Fruit fly (Drosophila melanogaster) whole organism, embryonic: ENCODE measurements around the gene CG9903.
A peak's percentile ranks its signal among the peaks of the same experiment; 100 is the strongest.

ENCODE experiments used
- Abd-B ChIP-seq: fragments of 200-800 bp; sonication (Bioruptor generic); optimal IDR thresholded peaks from 2 replicates; lab custom pipeline; 2018; ENCODE audit warnings: missing biosample characterization, mild to moderate bottlenecking, missing genetic modification characterization, moderate library complexity
- Aef1 ChIP-seq: fragments of 200-800 bp; sonication (Bioruptor generic); IDR thresholded peaks from 3 replicates; pipeline ENCODE4 v1.3.6; 2022; ENCODE audit warnings: missing biosample characterization, missing genetic modification characterization
- Blimp-1 ChIP-seq: fragments of 200-800 bp; sonication (Bioruptor generic); optimal IDR thresholded peaks from 3 replicates; lab custom pipeline; 2018; ENCODE audit warnings: missing biosample characterization, missing genetic modification characterization, mild to moderate bottlenecking, moderate library complexity, missing genetic modification reagents
- Bteb2 ChIP-seq: fragments of 200-800 bp; sonication (Bioruptor generic); optimal IDR thresholded peaks from 2 replicates; lab custom pipeline; 2016; ENCODE audit warnings: missing biosample characterization, missing genetic modification characterization
- CG10209 ChIP-seq: fragments of 200-800 bp; sonication (Bioruptor generic); optimal IDR thresholded peaks from 3 replicates; lab custom pipeline; 2017; ENCODE audit warnings: missing biosample characterization, mild to moderate bottlenecking, missing genetic modification characterization, missing genetic modification reagents
- CG10274 ChIP-seq: fragments of 200-800 bp; sonication (Bioruptor generic); optimal IDR thresholded peaks from 3 replicates; lab custom pipeline; 2017; ENCODE audit warnings: missing biosample characterization, mild to moderate bottlenecking, missing genetic modification characterization
- CG10321 ChIP-seq: fragments of 200-800 bp; sonication (Bioruptor generic); IDR thresholded peaks from 2 replicates; pipeline ENCODE4 v1.3.6; 2022; ENCODE audit warnings: missing biosample characterization, missing genetic modification characterization
- CG11504 ChIP-seq: fragments of 200-800 bp; sonication (Bioruptor generic); optimal IDR thresholded peaks from 3 replicates; lab custom pipeline; 2019; ENCODE audit warnings: missing biosample characterization, mild to moderate bottlenecking, missing genetic modification characterization, moderate library complexity
- CG12104 ChIP-seq: fragments of 200-800 bp; sonication (Bioruptor generic); optimal IDR thresholded peaks from 3 replicates; lab custom pipeline; 2016; ENCODE audit warnings: missing biosample characterization, missing genetic modification characterization
- CG12942 ChIP-seq: fragments of 200-800 bp; sonication (Bioruptor generic); optimal IDR thresholded peaks from 3 replicates; lab custom pipeline; 2016; ENCODE audit warnings: missing biosample characterization, missing genetic modification characterization
- CG14965 ChIP-seq: fragments of 200-800 bp; sonication (Bioruptor generic); optimal IDR thresholded peaks from 2 replicates; lab custom pipeline; 2016; ENCODE audit warnings: missing biosample characterization, missing genetic modification characterization, borderline replicate concordance
- CG17385 ChIP-seq: fragments of 200-800 bp; sonication (Bioruptor generic); optimal IDR thresholded peaks from 3 replicates; lab custom pipeline; 2018; ENCODE audit warnings: missing biosample characterization, mild to moderate bottlenecking, missing genetic modification characterization
- CG17612 ChIP-seq: fragments of 200-800 bp; sonication (Bioruptor generic); IDR thresholded peaks from 2 replicates; pipeline ENCODE4 v1.3.6; 2022; ENCODE audit warnings: missing biosample characterization, missing genetic modification characterization
- CG2120 ChIP-seq: fragments of 200-800 bp; sonication (Bioruptor generic); optimal IDR thresholded peaks from 3 replicates; lab custom pipeline; 2016; ENCODE audit warnings: missing biosample characterization, missing genetic modification characterization
- CG32532 ChIP-seq: fragments of 200-800 bp; sonication (Bioruptor generic); IDR thresholded peaks from 2 replicates; pipeline ENCODE4 v1.3.6; 2022; ENCODE audit warnings: missing biosample characterization, missing genetic modification characterization
- CG4617 ChIP-seq: fragments of 200-800 bp; sonication (Bioruptor generic); optimal IDR thresholded peaks from 3 replicates; lab custom pipeline; 2016; ENCODE audit warnings: missing biosample characterization, missing genetic modification characterization, borderline replicate concordance
- CG6654 ChIP-seq: fragments of 200-800 bp; sonication (Bioruptor generic); optimal IDR thresholded peaks from 2 replicates; lab custom pipeline; 2017; ENCODE audit warnings: missing biosample characterization, mild to moderate bottlenecking, missing genetic modification characterization
- CG8944 ChIP-seq: fragments of 200-800 bp; sonication (Bioruptor generic); optimal IDR thresholded peaks from 3 replicates; lab custom pipeline; 2016; ENCODE audit warnings: missing biosample characterization, missing genetic modification characterization
- CoRest ChIP-seq: fragments of 200-800 bp; sonication (Bioruptor generic); optimal IDR thresholded peaks from 3 replicates; lab custom pipeline; 2018; ENCODE audit warnings: missing biosample characterization, mild to moderate bottlenecking, missing genetic modification characterization, moderate library complexity
- Deaf1 ChIP-seq: fragments of 200-800 bp; optimal IDR thresholded peaks from 3 replicates; lab custom pipeline; 2019; ENCODE audit warnings: missing biosample characterization, mild to moderate bottlenecking, missing genetic modification characterization, moderate library complexity
- Elba2 ChIP-seq: fragments of 200-800 bp; sonication (Bioruptor generic); optimal IDR thresholded peaks from 3 replicates; lab custom pipeline; 2016; ENCODE audit warnings: missing biosample characterization, missing genetic modification characterization
- Fer2 ChIP-seq: fragments of 200-800 bp; sonication (Bioruptor generic); optimal IDR thresholded peaks from 2 replicates; lab custom pipeline; 2018; ENCODE audit warnings: missing biosample characterization, mild to moderate bottlenecking, missing genetic modification characterization, moderate library complexity
- Nf-YA ChIP-seq: fragments of 200-800 bp; sonication (Bioruptor generic); IDR thresholded peaks from 2 replicates; pipeline ENCODE4 v1.3.6; 2022; ENCODE audit warnings: missing biosample characterization, missing genetic modification characterization
- Sin3A ChIP-seq: fragments of >200 bp; optimal IDR thresholded peaks from 2 replicates; lab custom pipeline; 2018
- Sox100B ChIP-seq: fragments of 200-800 bp; sonication (Bioruptor generic); optimal IDR thresholded peaks from 3 replicates; lab custom pipeline; 2018; ENCODE audit warnings: missing biosample characterization, mild to moderate bottlenecking, missing genetic modification characterization
- Sry-δ ChIP-seq: fragments of 200-800 bp; sonication (Bioruptor generic); optimal IDR thresholded peaks from 2 replicates; lab custom pipeline; 2016; ENCODE audit warnings: missing biosample characterization, missing genetic modification characterization
- Trl ChIP-seq, 3 experiments: fragments of >200 bp in 2 of 3; fragments of 200-800 bp in 1 of 3; sonication (Bioruptor generic) in 1 of 3; optimal IDR thresholded peaks; 2 replicates in 1 of 3; 3 replicates in 2 of 3; lab custom pipeline; 2016 to 2017; ENCODE audit warnings: missing biosample characterization in 1 of 3, missing genetic modification characterization in 1 of 3
- aop ChIP-seq: fragments of 200-800 bp; sonication (Bioruptor generic); IDR thresholded peaks from 2 replicates; pipeline ENCODE4 v1.3.6; 2022; ENCODE audit warnings: missing biosample characterization, missing genetic modification characterization
- bab2 ChIP-seq: fragments of 200-800 bp; sonication (Bioruptor generic); optimal IDR thresholded peaks from 2 replicates; lab custom pipeline; 2016; ENCODE audit warnings: missing biosample characterization, missing genetic modification characterization
- bbx ChIP-seq: fragments of 200-800 bp; sonication (Bioruptor generic); IDR thresholded peaks from 2 replicates; pipeline ENCODE4 v1.3.6; 2022; ENCODE audit warnings: missing biosample characterization, missing genetic modification characterization; ENCODE audit not compliant: partially characterized antibody
- bowl ChIP-seq: fragments of 200-800 bp; sonication (Bioruptor generic); IDR thresholded peaks from 2 replicates; pipeline ENCODE4 v1.3.6; 2022; ENCODE audit warnings: missing biosample characterization, missing genetic modification characterization
- dmrt11E ChIP-seq: fragments of 200-800 bp; sonication (Bioruptor generic); optimal IDR thresholded peaks from 3 replicates; lab custom pipeline; 2018; ENCODE audit warnings: missing biosample characterization, mild to moderate bottlenecking, missing genetic modification characterization, moderate library complexity
- dmrt99B ChIP-seq: fragments of 200-800 bp; sonication (Bioruptor generic); optimal IDR thresholded peaks from 2 replicates; lab custom pipeline; 2018; ENCODE audit warnings: missing biosample characterization, mild to moderate bottlenecking, missing genetic modification characterization, moderate library complexity
- dysf ChIP-seq: fragments of 200-800 bp; sonication (Bioruptor generic); IDR thresholded peaks from 3 replicates; pipeline ENCODE4 v1.3.6; 2022; ENCODE audit warnings: missing biosample characterization, missing genetic modification characterization
- exex ChIP-seq: fragments of 200-800 bp; sonication (Bioruptor generic); optimal IDR thresholded peaks from 4 replicates; lab custom pipeline; 2018; ENCODE audit warnings: missing biosample characterization, mild to moderate bottlenecking, missing genetic modification characterization, moderate library complexity
- gcm ChIP-seq: fragments of 200-800 bp; sonication (Bioruptor generic); optimal IDR thresholded peaks from 2 replicates; lab custom pipeline; 2019; ENCODE audit warnings: missing biosample characterization, mild to moderate bottlenecking, missing genetic modification characterization, moderate library complexity
- hkb ChIP-seq, 2 experiments: fragments of 200-800 bp in 1 of 2; fragments of >200 bp in 1 of 2; sonication (Bioruptor generic) in 1 of 2; IDR thresholded peaks in 1 of 2; optimal IDR thresholded peaks in 1 of 2; 2 replicates each; pipeline versions ENCODE4 v1.3.6 to Lab custom; 2017 to 2022; ENCODE audit warnings: missing biosample characterization in 1 of 2, missing genetic modification characterization in 1 of 2
- insv ChIP-seq, 2 experiments: fragments of 200-800 bp; sonication (Bioruptor generic); optimal IDR thresholded peaks; 3 replicates each; lab custom pipeline; 2016 to 2018; ENCODE audit warnings: missing biosample characterization in 2 of 2, missing genetic modification characterization in 2 of 2
- lbe ChIP-seq: fragments of 200-800 bp; sonication (Bioruptor generic); optimal IDR thresholded peaks from 2 replicates; lab custom pipeline; 2016; ENCODE audit warnings: missing biosample characterization, mild to moderate bottlenecking, missing genetic modification characterization
- luna ChIP-seq: fragments of 200-800 bp; sonication (Bioruptor generic); optimal IDR thresholded peaks from 2 replicates; lab custom pipeline; 2016; ENCODE audit warnings: missing biosample characterization, missing genetic modification characterization
- nom ChIP-seq: fragments of 200-800 bp; sonication (Bioruptor generic); optimal IDR thresholded peaks from 2 replicates; lab custom pipeline; 2017; ENCODE audit warnings: missing biosample characterization, missing genetic modification characterization, mild to moderate bottlenecking, moderate library complexity, missing genetic modification reagents
- repo ChIP-seq: fragments of 200-800 bp; sonication (Bioruptor generic); optimal IDR thresholded peaks from 2 replicates; lab custom pipeline; 2016; ENCODE audit warnings: missing biosample characterization, missing genetic modification characterization
- rib ChIP-seq: fragments of 200-800 bp; sonication (Bioruptor generic); IDR thresholded peaks from 2 replicates; pipeline ENCODE4 v1.3.6; 2022; ENCODE audit warnings: missing biosample characterization, missing genetic modification characterization
- run ChIP-seq: fragments of 200-800 bp; sonication (Bioruptor generic); optimal IDR thresholded peaks from 3 replicates; lab custom pipeline; 2018; ENCODE audit warnings: missing biosample characterization, mild to moderate bottlenecking, missing genetic modification characterization
- sc ChIP-seq, 3 experiments: fragments of >200 bp in 2 of 3; fragments of 200-800 bp in 1 of 3; sonication (Bioruptor generic) in 1 of 3; optimal IDR thresholded peaks; 2 replicates in 2 of 3; 3 replicates in 1 of 3; lab custom pipeline; 2017; ENCODE audit warnings: mild to moderate bottlenecking in 1 of 3, missing biosample characterization in 1 of 3, missing genetic modification characterization in 1 of 3, missing genetic modification reagents in 1 of 3
- scrt ChIP-seq: fragments of 200-800 bp; sonication (Bioruptor generic); optimal IDR thresholded peaks from 2 replicates; lab custom pipeline; 2018; ENCODE audit warnings: missing biosample characterization, mild to moderate bottlenecking, missing genetic modification characterization, moderate library complexity
- ssp ChIP-seq: fragments of 200-800 bp; sonication (Bioruptor generic); IDR thresholded peaks from 2 replicates; pipeline ENCODE4 v1.3.6; 2022; ENCODE audit warnings: missing biosample characterization, missing genetic modification characterization
- stwl ChIP-seq: fragments of 200-800 bp; sonication (Bioruptor generic); optimal IDR thresholded peaks from 3 replicates; lab custom pipeline; 2018; ENCODE audit warnings: missing biosample characterization, mild to moderate bottlenecking, missing genetic modification characterization, moderate library complexity
- sug ChIP-seq: fragments of 200-800 bp; optimal IDR thresholded peaks from 2 replicates; lab custom pipeline; 2019; ENCODE audit warnings: missing biosample characterization, mild to moderate bottlenecking, missing genetic modification characterization, moderate library complexity
- vnd ChIP-seq: fragments of 200-800 bp; sonication (Bioruptor generic); IDR thresholded peaks from 3 replicates; pipeline ENCODE4 v1.3.6; 2022; ENCODE audit warnings: missing biosample characterization, missing genetic modification characterization; ENCODE audit not compliant: partially characterized antibody

Gene CG9903

DNA sequence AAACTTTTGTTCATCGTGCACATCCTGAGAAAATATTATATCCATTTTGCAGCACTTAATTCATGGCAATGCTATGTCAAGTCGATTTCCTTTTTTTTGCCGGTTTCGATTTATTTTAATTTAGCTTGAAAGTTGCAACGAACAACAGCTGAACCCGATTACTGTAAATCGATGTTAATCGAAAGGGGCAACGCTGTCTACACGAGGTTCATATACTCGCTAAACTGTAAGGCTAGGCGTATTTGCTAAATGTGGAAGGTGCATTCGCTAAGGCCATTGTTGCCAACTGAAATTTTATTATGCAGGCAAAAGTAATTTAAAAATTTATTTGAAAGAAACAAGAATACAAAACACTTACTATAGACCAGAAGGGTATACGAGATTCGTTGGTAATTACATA, 6.7 kb upstream of the CG9903 start, which contains the start of gene CG9902 (continued):
- TF ChIP-seq scrt, result no peak
- no peak for TF ChIP-seq Bteb2 (GFP tag; lab: Kevin White, UChicago)
- peak; percentile 53 for TF ChIP-seq CoRest
- TF ChIP-seq dmrt11E (tag; lab: Kevin White, UChicago), result no peak
- no peak for TF ChIP-seq CG32532 (GFP tag; lab: Robert Waterston, UW)
- no peak for TF ChIP-seq Aef1 (GFP tag; lab: Robert Waterston, UW)
- peak; percentile 28 for TF ChIP-seq sug (tag; lab: Kevin White, UChicago)
- no peak for TF ChIP-seq CG17612 (GFP tag; lab: Robert Waterston, UW)
- TF ChIP-seq insv (GFP tag; optimal IDR thresholded peaks at IDR 0.05; lab: Kevin White, UChicago), result peak in 1 of 2 experiments; percentile 51
- TF ChIP-seq gcm (GFP tag; lab: Kevin White, UChicago), result no peak
- TF ChIP-seq lbe (GFP tag; lab: Kevin White, UChicago), result no peak
- no peak for TF ChIP-seq Elba2
- TF ChIP-seq CG12942, result no peak
- TF ChIP-seq bab2 (GFP tag; lab: Kevin White, UChicago), result peak; percentile 1
- no peak for TF ChIP-seq Sox100B (GFP tag; lab: Kevin White, UChicago)
- TF ChIP-seq CG10209 (GFP tag; lab: Kevin White, UChicago), result no peak
- no peak for TF ChIP-seq rib (GFP tag; lab: Robert Waterston, UW)
- no peak for TF ChIP-seq luna (GFP tag; lab: Kevin White, UChicago)
- TF ChIP-seq sc (optimal IDR thresholded peaks at IDR 0.05; lab: Kevin White, UChicago), result no peak
- TF ChIP-seq sc (GFP tag; optimal IDR thresholded peaks at IDR 0.05; lab: Kevin White, UChicago), result no peak
- peak; percentile 85 for TF ChIP-seq bbx
- TF ChIP-seq dysf (GFP tag; lab: Robert Waterston, UW), result no peak
- no peak for TF ChIP-seq repo (GFP tag; lab: Kevin White, UChicago)
- peak; percentile 90 for TF ChIP-seq stwl (tag; lab: Kevin White, UChicago)
- peak; percentile 4 for TF ChIP-seq CG4617 (GFP tag; lab: Kevin White, UChicago)
- TF ChIP-seq run (tag; lab: Kevin White, UChicago), result no peak
- no peak for TF ChIP-seq Nf-YA (GFP tag; lab: Robert Waterston, UW)
- TF ChIP-seq CG17385 (GFP tag; lab: Kevin White, UChicago), result no peak
- TF ChIP-seq CG14965 (GFP tag; lab: Kevin White, UChicago), result no peak
- no peak for TF ChIP-seq nom (GFP tag; lab: Kevin White, UChicago)
- no peak for TF ChIP-seq Abd-B (GFP tag; lab: Kevin White, UChicago)
- no peak for TF ChIP-seq CG10321
- no peak for TF ChIP-seq ssp (GFP tag; lab: Robert Waterston, UW)
- TF ChIP-seq Fer2 (tag; lab: Kevin White, UChicago), result no peak
- no peak for TF ChIP-seq Blimp-1 (GFP tag; lab: Kevin White, UChicago)
- TF ChIP-seq CG12104, result no peak
- no peak for TF ChIP-seq aop (GFP tag; lab: Robert Waterston, UW)
- TF ChIP-seq CG11504 (tag; lab: Kevin White, UChicago), result no peak
- TF ChIP-seq bowl (GFP tag; lab: Robert Waterston, UW), result no peak
- TF ChIP-seq CG6654 (GFP tag; lab: Kevin White, UChicago), result no peak
- peak; percentile 34 for TF ChIP-seq CG2120
- no peak for TF ChIP-seq Trl (optimal IDR thresholded peaks at IDR 0.05; lab: Kevin White, UChicago)
- TF ChIP-seq Trl (GFP tag; optimal IDR thresholded peaks at IDR 0.05; lab: Kevin White, UChicago), result no peak
- peak; percentile 61; the same call in 2 of the 3 replicates for TF ChIP-seq vnd (GFP tag; lab: Robert Waterston, UW)
- TF ChIP-seq CG8944 (GFP tag; lab: Kevin White, UChicago), result no peak
- peak; percentile 10 for TF ChIP-seq exex (tag; lab: Kevin White, UChicago)
- TF ChIP-seq hkb (optimal IDR thresholded peaks at IDR 0.05; lab: Kevin White, UChicago), result no peak
- no peak for TF ChIP-seq hkb (GFP tag; IDR thresholded peaks at IDR 0.05; lab: Robert Waterston, UW)
- TF ChIP-seq Sin3A (lab: Kevin White, UChicago), result peak; percentile 2
- peak; percentile 82 for TF ChIP-seq Sry-δ (GFP tag; lab: Kevin White, UChicago)
- no peak for TF ChIP-seq Deaf1
- TF ChIP-seq CG10274 (GFP tag; lab: Kevin White, UChicago), result no peak
- TF ChIP-seq dmrt99B (tag; lab: Kevin White, UChicago), result no peak
